Fruit fly (Drosophila melanogaster) whole organism: ENCODE measurements around the gene CG9799.

Experiments
- Dll ChIP-seq: fragments of >200 bp; optimal IDR thresholded peaks from 2 replicates; lab custom pipeline; 2017
- psq ChIP-seq: fragments of >200 bp; optimal IDR thresholded peaks from 2 replicates; lab custom pipeline; 2017
- usp ChIP-seq: fragments of >200 bp; optimal IDR thresholded peaks from 2 replicates; lab custom pipeline; 2017; ENCODE audit warnings: missing biosample characterization, missing genetic modification characterization, mixed read lengths

DNA sequence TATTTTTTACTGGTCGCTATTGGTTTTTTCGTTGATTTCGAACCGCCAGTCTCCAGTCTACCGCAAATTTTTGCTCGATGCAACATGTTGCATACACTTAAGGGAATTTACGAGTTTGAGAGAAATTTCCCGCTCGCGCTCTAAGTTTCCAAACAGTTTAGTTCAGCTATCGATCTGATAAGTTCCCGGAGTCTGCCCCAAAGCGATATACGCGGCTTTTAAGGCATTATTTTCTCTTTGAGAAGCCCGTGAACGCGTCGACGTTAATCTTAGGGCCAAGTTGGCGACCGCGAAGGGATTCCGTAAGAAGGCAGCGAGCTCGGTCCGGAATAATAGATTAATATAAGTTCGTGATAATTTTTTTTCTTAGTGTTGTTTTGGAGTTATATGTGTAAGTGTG, 13.6 kb downstream of the CG9799 start:
- TF ChIP-seq Dll (lab: Kevin White, UChicago), result no peak
- no peak for TF ChIP-seq usp (GFP tag; lab: Kevin White, UChicago)
- no peak for TF ChIP-seq psq (lab: Kevin White, UChicago)
